Worm (Caenorhabditis elegans) whole organism, L4 larva: ENCODE results near the gene grd-9.

Source experiments
- F10B5.3 ChIP-seq: sonication (generic microtip); optimal IDR thresholded peaks from 2 replicates; lab custom pipeline; 2016; ENCODE audit warnings: mild to moderate bottlenecking, missing genetic modification characterization, missing compliant biosample characterization
- F26F4.8 ChIP-seq: fragments of 200-800 bp; sonication (Bioruptor generic); conservative IDR thresholded peaks from 2 replicates; pipeline ENCODE4 v1.3.6; 2022; ENCODE audit warnings: missing genetic modification characterization, missing compliant biosample characterization
- Y48G9A.11 ChIP-seq: fragments of 200-800 bp; sonication (Bioruptor generic); IDR thresholded peaks from 2 replicates; pipeline ENCODE4 v1.3.6; 2022; ENCODE audit warnings: missing genetic modification reagents, missing genetic modification characterization, missing compliant biosample characterization
- ZK337.2 ChIP-seq: fragments of 200-800 bp; sonication (Bioruptor generic); IDR thresholded peaks from 2 replicates; pipeline ENCODE4 v1.3.6; 2022; ENCODE audit warnings: missing genetic modification reagents, missing genetic modification characterization, missing compliant biosample characterization
- aly-2 ChIP-seq: sonication (generic microtip); optimal IDR thresholded peaks from 2 replicates; lab custom pipeline; 2018; ENCODE audit warnings: missing biosample characterization, missing genetic modification characterization
- ama-1 ChIP-seq: fragments of 150-350 bp; optimal IDR thresholded peaks from 2 replicates; lab custom pipeline; 2014; ENCODE audit warnings: inconsistent platforms, mixed read lengths
- attf-4 ChIP-seq: sonication (generic microtip); optimal IDR thresholded peaks from 3 replicates; lab custom pipeline; 2017; ENCODE audit warnings: missing biosample characterization, missing genetic modification characterization
- ceh-20 ChIP-seq: fragments of 200-800 bp; sonication (Bioruptor generic); IDR thresholded peaks from 2 replicates; pipeline ENCODE4 v1.3.6; 2022; ENCODE audit warnings: missing genetic modification reagents, missing genetic modification characterization, missing compliant biosample characterization
- ceh-62 ChIP-seq: sonication (generic microtip); optimal IDR thresholded peaks from 2 replicates; lab custom pipeline; 2017; ENCODE audit warnings: missing biosample characterization, missing genetic modification characterization
- ceh-82 ChIP-seq: sonication (generic microtip); optimal IDR thresholded peaks from 2 replicates; lab custom pipeline; 2017; ENCODE audit warnings: missing biosample characterization, missing genetic modification characterization
- daf-8 ChIP-seq: fragments of 200-800 bp; sonication (Bioruptor generic); IDR thresholded peaks from 2 replicates; pipeline ENCODE4 v1.3.6; 2022; ENCODE audit warnings: missing genetic modification characterization, missing compliant biosample characterization
- dmd-6 ChIP-seq: fragments of 200-800 bp; sonication (Bioruptor generic); IDR thresholded peaks from 2 replicates; pipeline ENCODE4 v1.3.6; 2022; ENCODE audit warnings: missing genetic modification reagents, missing genetic modification characterization, missing compliant biosample characterization
- dmd-8 ChIP-seq: fragments of 200-800 bp; sonication (Bioruptor generic); IDR thresholded peaks from 2 replicates; pipeline ENCODE4 v1.3.6; 2022; ENCODE audit warnings: missing genetic modification characterization, missing compliant biosample characterization
- egl-27 ChIP-seq: sonication (generic microtip); optimal IDR thresholded peaks from 3 replicates; lab custom pipeline; 2017; ENCODE audit warnings: missing biosample characterization, missing genetic modification reagents, missing genetic modification characterization
- fkh-10 ChIP-seq: fragments of 150-350 bp; optimal IDR thresholded peaks from 2 replicates; lab custom pipeline; 2014; ENCODE audit warnings: missing biosample characterization, missing genetic modification reagents, missing genetic modification characterization
- gei-8 ChIP-seq: fragments of 200-800 bp; sonication (Bioruptor generic); optimal IDR thresholded peaks from 2 replicates; lab custom pipeline; 2018; ENCODE audit warnings: mild to moderate bottlenecking, missing genetic modification characterization, missing compliant biosample characterization
- hlh-11 ChIP-seq: fragments of 200-800 bp; sonication (Bioruptor generic); optimal IDR thresholded peaks from 2 replicates; lab custom pipeline; 2018; ENCODE audit warnings: mild to moderate bottlenecking, missing genetic modification characterization, missing compliant biosample characterization
- hmg-1.1 ChIP-seq: fragments of 200-800 bp; sonication (Bioruptor generic); IDR thresholded peaks from 2 replicates; pipeline ENCODE4 v1.3.6; 2022; ENCODE audit warnings: missing genetic modification reagents, missing genetic modification characterization, missing compliant biosample characterization
- lin-1 ChIP-seq: fragments of 200-800 bp; sonication (Bioruptor generic); IDR thresholded peaks from 2 replicates; pipeline ENCODE4 v1.3.6; 2022; ENCODE audit warnings: missing genetic modification reagents, missing genetic modification characterization, missing compliant biosample characterization
- lin-39 ChIP-seq: fragments of 150-350 bp; optimal IDR thresholded peaks from 2 replicates; lab custom pipeline; 2014; ENCODE audit warnings: missing biosample characterization, missing genetic modification reagents, missing genetic modification characterization
- lir-3 ChIP-seq: sonication (generic microtip); optimal IDR thresholded peaks from 2 replicates; lab custom pipeline; 2016; ENCODE audit warnings: mild to moderate bottlenecking, missing genetic modification characterization, missing compliant biosample characterization
- mep-1 ChIP-seq: fragments of 150-350 bp; sonication (generic microtip); optimal IDR thresholded peaks from 3 replicates; lab custom pipeline; 2014; ENCODE audit warnings: missing biosample characterization, missing genetic modification characterization
- mes-2 ChIP-seq: sonication (generic microtip); optimal IDR thresholded peaks from 2 replicates; lab custom pipeline; 2016; ENCODE audit warnings: missing genotype, mild to moderate bottlenecking, missing genetic modification characterization, missing compliant biosample characterization; ENCODE audit not compliant: poor library complexity, severe bottlenecking
- nhr-10 ChIP-seq: fragments of 150-350 bp; optimal IDR thresholded peaks from 2 replicates; lab custom pipeline; 2014; ENCODE audit warnings: missing biosample characterization, missing genetic modification characterization
- nhr-111 ChIP-seq: fragments of 200-800 bp; sonication (Bioruptor generic); optimal IDR thresholded peaks from 2 replicates; lab custom pipeline; 2018; ENCODE audit warnings: mild to moderate bottlenecking, missing genetic modification characterization, missing compliant biosample characterization
- nhr-41 ChIP-seq: fragments of 200-800 bp; sonication (Bioruptor generic); IDR thresholded peaks from 2 replicates; pipeline ENCODE4 v1.3.6; 2022; ENCODE audit warnings: missing genetic modification reagents, missing genetic modification characterization, missing compliant biosample characterization
- nhr-48 ChIP-seq: sonication (generic microtip); optimal IDR thresholded peaks from 2 replicates; lab custom pipeline; 2016; ENCODE audit warnings: mild to moderate bottlenecking, missing genetic modification characterization, missing compliant biosample characterization
- nhr-77 ChIP-seq: fragments of 150-350 bp; optimal IDR thresholded peaks from 2 replicates; lab custom pipeline; 2014; ENCODE audit warnings: missing biosample characterization, missing genetic modification characterization
- pqm-1 ChIP-seq: sonication (generic microtip); optimal IDR thresholded peaks from 2 replicates; lab custom pipeline; 2017; ENCODE audit warnings: missing biosample characterization, missing genetic modification characterization
- rbr-2 ChIP-seq: sonication (generic microtip); optimal IDR thresholded peaks from 2 replicates; lab custom pipeline; 2016; ENCODE audit warnings: missing genotype, missing genetic modification characterization, missing compliant biosample characterization
- saeg-2 ChIP-seq: fragments of 200-800 bp; sonication (Bioruptor generic); IDR thresholded peaks from 2 replicates; pipeline ENCODE4 v1.3.6; 2022; ENCODE audit warnings: missing genetic modification reagents, missing genetic modification characterization, missing compliant biosample characterization
- skn-1 ChIP-seq: fragments of 150-350 bp; optimal IDR thresholded peaks from 2 replicates; lab custom pipeline; 2014; ENCODE audit warnings: missing biosample characterization, missing genetic modification characterization
- snpc-1.2 ChIP-seq: fragments of 200-800 bp; sonication (Bioruptor generic); IDR thresholded peaks from 2 replicates; pipeline ENCODE4 v1.3.6; 2022; ENCODE audit warnings: missing genetic modification reagents, missing genetic modification characterization, missing compliant biosample characterization
- snpc-4 ChIP-seq: fragments of 150-350 bp; optimal IDR thresholded peaks from 2 replicates; lab custom pipeline; 2014; ENCODE audit warnings: missing biosample characterization, missing genetic modification characterization
- tag-97 ChIP-seq: fragments of 200-800 bp; sonication (Bioruptor generic); IDR thresholded peaks from 2 replicates; pipeline ENCODE4 v1.3.6; 2022; ENCODE audit warnings: missing genetic modification characterization, missing compliant biosample characterization
- tra-1 ChIP-seq: fragments of 200-800 bp; sonication (Bioruptor generic); IDR thresholded peaks from 2 replicates; pipeline ENCODE4 v1.3.6; 2022; ENCODE audit warnings: missing genetic modification reagents, missing genetic modification characterization, missing compliant biosample characterization
- unc-39 ChIP-seq: sonication (generic microtip); optimal IDR thresholded peaks from 2 replicates; lab custom pipeline; 2017; ENCODE audit warnings: missing biosample characterization, missing genetic modification characterization
- unc-62 ChIP-seq, 3 experiments: fragments of 150-350 bp in 1 of 3; sonication (generic microtip); optimal IDR thresholded peaks in 2 of 3; peaks in 1 of 3; 1 replicate in 1 of 3; 2 replicates in 2 of 3; lab custom pipeline; 2014 to 2017; ENCODE audit warnings: missing biosample characterization in 3 of 3, missing genetic modification characterization in 3 of 3, missing genetic modification reagents in 3 of 3, missing genotype in 1 of 3
- vab-7 ChIP-seq: fragments of 200-800 bp; sonication (Bioruptor generic); IDR thresholded peaks from 2 replicates; pipeline ENCODE4 v1.3.6; 2022; ENCODE audit warnings: missing genetic modification reagents, missing genetic modification characterization, missing compliant biosample characterization
- zag-1 ChIP-seq: fragments of 150-350 bp; optimal IDR thresholded peaks from 2 replicates; lab custom pipeline; 2014; ENCODE audit warnings: missing biosample characterization, missing genetic modification characterization
- zip-11 ChIP-seq: fragments of 200-800 bp; sonication (Bioruptor generic); IDR thresholded peaks from 2 replicates; pipeline ENCODE4 v1.3.6; 2022; ENCODE audit warnings: missing genetic modification characterization, missing compliant biosample characterization
- zip-2 ChIP-seq: fragments of 150-350 bp; optimal IDR thresholded peaks from 2 replicates; lab custom pipeline; 2014; ENCODE audit warnings: missing biosample characterization, missing genetic modification characterization

The grd-9 gene

ce11 chrV:5880064-5880463 is 15.1 kb upstream of the grd-9 start, which contains the start of gene C02G6.3:
Gene C02G6.3 (plus strand): TSS chrV:5880364.
- TF ChIP-seq hlh-11 (tag; lab: Kevin White, UChicago), result no peak
- TF ChIP-seq ama-1 (lab: Kevin White, UChicago), result no peak
- no peak for TF ChIP-seq nhr-10 (tag; lab: Kevin White, UChicago)
- no peak for TF ChIP-seq egl-27
- TF ChIP-seq ZK337.2 (GFP tag; lab: Robert Waterston, UW), result no peak
- no peak for TF ChIP-seq gei-8
- TF ChIP-seq rbr-2 (tag; lab: Kevin White, UChicago), result no peak
- TF ChIP-seq lin-39 (tag; lab: Kevin White, UChicago), result no peak
- no peak for TF ChIP-seq lin-1 (GFP tag; lab: Robert Waterston, UW)
- TF ChIP-seq saeg-2 (GFP tag; lab: Robert Waterston, UW), result no peak
- TF ChIP-seq Y48G9A.11 (GFP tag; lab: Robert Waterston, UW), result no peak
- no peak for TF ChIP-seq snpc-1.2 (GFP tag; lab: Robert Waterston, UW)
- no peak for TF ChIP-seq zag-1
- TF ChIP-seq fkh-10 (GFP tag; lab: Kevin White, UChicago), result no peak
- no peak for TF ChIP-seq F26F4.8 (GFP tag; lab: Robert Waterston, UW)
- no peak for TF ChIP-seq nhr-77
- no peak for TF ChIP-seq zip-2 (tag; lab: Kevin White, UChicago)
- no peak for TF ChIP-seq mep-1 (tag; lab: Kevin White, UChicago)
- TF ChIP-seq ceh-82, result no peak

DNA sequence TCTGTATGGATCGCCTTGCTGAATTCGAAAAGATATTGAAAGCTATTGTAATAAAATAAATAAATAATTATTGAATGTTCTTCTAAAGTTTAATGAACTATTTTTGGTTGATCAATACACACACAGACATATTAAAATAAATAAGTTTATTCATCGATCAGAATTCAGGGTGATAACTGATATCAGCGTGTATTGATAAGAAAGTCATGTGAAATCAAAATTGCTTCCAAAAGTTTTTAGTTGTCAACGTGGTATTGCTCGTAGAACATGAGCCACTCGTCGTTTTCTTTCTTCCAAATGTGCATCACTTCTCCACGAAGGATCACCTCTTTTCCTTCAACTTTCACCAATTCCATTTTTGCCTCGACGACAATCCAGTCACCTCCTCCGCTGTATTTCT is 12.7 kb upstream of the grd-9 start:
- peak; percentile 2 for TF ChIP-seq pqm-1 (tag; lab: Kevin White, UChicago)
- no peak for TF ChIP-seq lir-3 (tag; lab: Kevin White, UChicago)
- no peak for TF ChIP-seq tra-1 (GFP tag; lab: Robert Waterston, UW)
- no peak for TF ChIP-seq ceh-62 (tag; lab: Kevin White, UChicago)
- TF ChIP-seq mes-2 (tag; lab: Kevin White, UChicago), result no peak
- TF ChIP-seq F10B5.3, result no peak
- no peak for TF ChIP-seq F26F4.8 (GFP tag; lab: Robert Waterston, UW)

DNA sequence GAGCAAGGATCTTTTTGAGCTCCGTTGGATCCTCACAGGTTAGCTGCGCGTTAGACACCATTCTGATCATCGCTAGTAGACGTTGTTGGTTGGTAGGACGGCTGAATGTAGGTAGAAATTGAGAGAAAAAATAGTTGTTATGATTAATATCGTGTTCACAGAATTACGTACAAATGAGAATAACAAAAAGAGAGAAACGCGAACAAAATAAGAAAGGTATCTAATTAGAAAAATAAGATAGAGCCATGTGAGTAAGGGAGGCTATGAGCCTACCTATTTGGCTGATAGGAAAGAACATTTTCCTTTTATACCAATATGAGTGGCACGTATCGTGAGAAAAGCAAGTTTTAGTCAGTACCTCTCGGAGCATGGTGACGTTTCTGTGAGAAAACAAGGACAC is 11.4 kb upstream of the grd-9 start, which contains the start of gene C04E6.8:
Gene C04E6.8, minus strand, starts transcription at position 101 of the 400 bp plus-strand sequence.
- TF ChIP-seq zip-11, result no peak
- TF ChIP-seq skn-1 (tag; lab: Kevin White, UChicago), result no peak
- no peak for TF ChIP-seq dmd-8 (GFP tag; lab: Robert Waterston, UW)
- TF ChIP-seq aly-2 (tag; lab: Kevin White, UChicago), result no peak
- TF ChIP-seq attf-4 (tag; lab: Kevin White, UChicago), result no peak
- TF ChIP-seq ceh-20 (GFP tag; lab: Robert Waterston, UW), result no peak
- no peak for TF ChIP-seq dmd-6 (GFP tag; lab: Robert Waterston, UW)
- TF ChIP-seq vab-7 (GFP tag; lab: Robert Waterston, UW), result no peak
- no peak for TF ChIP-seq nhr-41 (GFP tag; lab: Robert Waterston, UW)
- no peak for TF ChIP-seq snpc-1.2 (GFP tag; lab: Robert Waterston, UW)
- TF ChIP-seq daf-8 (GFP tag; lab: Robert Waterston, UW), result no peak
- TF ChIP-seq tag-97 (GFP tag; lab: Robert Waterston, UW), result no peak
- TF ChIP-seq ceh-62 (tag; lab: Kevin White, UChicago), result no peak
- TF ChIP-seq nhr-48 (tag; lab: Kevin White, UChicago), result no peak

- TF ChIP-seq unc-39, result no peak
- no peak for TF ChIP-seq snpc-4 (tag; lab: Kevin White, UChicago)
- TF ChIP-seq mes-2 (tag; lab: Kevin White, UChicago), result no peak
- no peak for TF ChIP-seq nhr-111
- peak in 1 of 2 experiments; percentile 25 for TF ChIP-seq unc-62 (GFP tag; optimal IDR thresholded peaks at IDR 0.05 in 1 of 2; lab: Kevin White, UChicago)
- no peak for TF ChIP-seq unc-62 (tag; optimal IDR thresholded peaks at IDR 0.05; lab: Kevin White, UChicago)
- peak; percentile 45; the same call in 1 of the 2 replicates for TF ChIP-seq ceh-20 (GFP tag; lab: Robert Waterston, UW)
- no peak for TF ChIP-seq hmg-1.1 (GFP tag; lab: Robert Waterston, UW)
Observed at ce11 chrV:5888820-5889219, 6.3 kb upstream of the grd-9 start.
